Worm (Caenorhabditis elegans): ENCODE results near the gene abcf-3.

DNA sequence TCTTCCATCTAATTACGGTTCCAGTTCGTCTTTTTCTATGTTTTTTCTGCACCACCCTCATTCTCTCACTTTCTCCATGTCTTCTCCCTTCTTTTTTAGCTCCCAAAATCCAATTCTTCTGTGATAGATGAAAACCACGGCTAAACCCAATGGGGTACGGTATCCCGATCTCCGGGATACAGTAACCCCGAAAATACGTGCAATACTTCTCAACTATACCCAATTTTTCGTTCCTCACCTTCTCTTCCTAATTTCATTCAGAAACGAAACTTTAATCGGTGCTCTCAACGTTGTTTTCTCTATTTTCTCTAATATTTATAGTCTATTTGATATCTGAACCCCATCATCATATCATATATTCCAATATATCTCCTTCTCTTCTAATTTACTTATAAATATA is 49.6 kb upstream of the abcf-3 start:
- TF ChIP-seq lin-15B (tag; optimal IDR thresholded peaks at IDR 0.05) (no peak), fkh-10 (GFP tag; optimal IDR thresholded peaks at IDR 0.05) (no peak), unc-62 (GFP tag; optimal IDR thresholded peaks at IDR 0.05) (no peak), blmp-1 (tag; optimal IDR thresholded peaks at IDR 0.05) (no peak), mdl-1 (tag; optimal IDR thresholded peaks at IDR 0.05) (no peak), nhr-28 (tag; optimal IDR thresholded peaks at IDR 0.05) (no peak), ztf-11 (tag; optimal IDR thresholded peaks at IDR 0.05) (no peak), efl-1 (optimal IDR thresholded peaks at IDR 0.05) (no peak), efl-1 (GFP tag; optimal IDR thresholded peaks at IDR 0.05 in 1 of 2) (peak in 1 of 2 experiments; percentile 29), unc-30 (tag; optimal IDR thresholded peaks at IDR 0.05) (no peak), lin-13 (GFP tag; optimal IDR thresholded peaks at IDR 0.05) (no peak)
